Worm (Caenorhabditis elegans) whole organism, early embryonic: ENCODE data around the gene M01B2.12.

ENCODE experiments used
- B0310.2 ChIP-seq: sonication (generic microtip); optimal IDR thresholded peaks from 2 replicates; lab custom pipeline; 2016; ENCODE audit warnings: mild to moderate bottlenecking, missing genetic modification characterization, missing compliant biosample characterization
- F13C5.2 ChIP-seq: sonication (generic microtip); optimal IDR thresholded peaks from 2 replicates; lab custom pipeline; 2017; ENCODE audit warnings: mild to moderate bottlenecking, missing genetic modification characterization, inconsistent platforms, missing compliant biosample characterization
- ama-1 ChIP-seq: fragments of 150-350 bp; optimal IDR thresholded peaks from 2 replicates; lab custom pipeline; 2014
- ceh-13 ChIP-seq: fragments of 200-800 bp; sonication (Bioruptor generic); optimal IDR thresholded peaks from 2 replicates; lab custom pipeline; 2018; ENCODE audit warnings: mild to moderate bottlenecking, missing genetic modification characterization, missing compliant biosample characterization
- ceh-36 ChIP-seq: sonication (generic microtip); optimal IDR thresholded peaks from 2 replicates; lab custom pipeline; 2016; ENCODE audit warnings: missing genetic modification characterization, inconsistent platforms, missing compliant biosample characterization
- flt-1 ChIP-seq: fragments of 200-800 bp; sonication (Bioruptor generic); IDR thresholded peaks from 2 replicates; pipeline ENCODE4 v1.3.6; 2022; ENCODE audit warnings: missing genetic modification characterization, missing compliant biosample characterization
- hnd-1 ChIP-seq: sonication (generic microtip); optimal IDR thresholded peaks from 2 replicates; lab custom pipeline; 2016; ENCODE audit warnings: missing genetic modification characterization, missing compliant biosample characterization
- sea-1 ChIP-seq: fragments of 200-800 bp; sonication (Bioruptor generic); conservative IDR thresholded peaks from 2 replicates; pipeline ENCODE4 v1.3.6; 2022; ENCODE audit warnings: missing genetic modification characterization, missing compliant biosample characterization
- tbx-37 ChIP-seq: fragments of 200-800 bp; sonication (Bioruptor generic); conservative IDR thresholded peaks from 2 replicates; pipeline ENCODE4 v1.3.6; 2022; ENCODE audit warnings: missing genetic modification reagents, missing genetic modification characterization, missing compliant biosample characterization
- tra-4 ChIP-seq: sonication (generic microtip); optimal IDR thresholded peaks from 2 replicates; lab custom pipeline; 2017; ENCODE audit warnings: missing genetic modification characterization, missing compliant biosample characterization

DNA sequence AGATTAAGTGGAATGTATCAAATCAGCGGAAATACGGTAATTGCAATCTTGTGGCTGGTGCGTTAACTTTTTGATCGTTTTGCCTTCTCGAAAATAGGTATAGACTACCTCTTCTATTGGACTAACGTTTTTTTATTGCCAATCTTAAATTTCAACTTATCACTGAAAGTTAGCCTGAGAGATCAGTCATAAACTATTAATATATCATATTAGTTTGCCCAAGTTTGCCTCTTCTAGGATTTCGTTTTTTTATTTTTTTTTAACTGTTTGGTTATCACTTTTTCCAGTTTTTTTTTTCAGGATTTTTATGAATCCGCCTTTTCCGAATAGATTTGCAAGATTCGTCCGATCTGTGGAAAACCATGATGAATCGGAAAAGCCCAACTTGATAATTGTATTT is 19.6 kb downstream of the M01B2.12 start, which contains the start of gene kin-30:
- no peak for TF ChIP-seq tra-4 (tag; lab: Kevin White, UChicago)
- TF ChIP-seq ama-1 (lab: Kevin White, UChicago): no peak
- TF ChIP-seq hnd-1: no peak
- TF ChIP-seq ceh-13 (GFP tag; lab: Kevin White, UChicago): no peak
- no peak for TF ChIP-seq ceh-36 (tag; lab: Kevin White, UChicago)
- TF ChIP-seq F13C5.2: no peak
- TF ChIP-seq sea-1 (GFP tag; lab: Robert Waterston, UW): no peak
- no peak for TF ChIP-seq tbx-37 (GFP tag; lab: Robert Waterston, UW)
- TF ChIP-seq flt-1 (GFP tag; lab: Robert Waterston, UW): no peak
- TF ChIP-seq B0310.2 (tag; lab: Kevin White, UChicago): no peak
